Fruit fly (Drosophila melanogaster) whole organism, embryonic: ENCODE results near the gene CG4278.

Experiments
- Asciz ChIP-seq: fragments of 200-800 bp; sonication (Bioruptor generic); optimal IDR thresholded peaks from 2 replicates; lab custom pipeline; 2017; ENCODE audit warnings: missing biosample characterization, mild to moderate bottlenecking, missing genetic modification characterization, missing genetic modification reagents
- B-H1 ChIP-seq: fragments of 200-800 bp; sonication (Bioruptor generic); IDR thresholded peaks from 3 replicates; pipeline ENCODE4 v1.3.6; 2022; ENCODE audit warnings: missing biosample characterization, missing genetic modification characterization
- CG10321 ChIP-seq: fragments of 200-800 bp; sonication (Bioruptor generic); IDR thresholded peaks from 2 replicates; pipeline ENCODE4 v1.3.6; 2022; ENCODE audit warnings: missing biosample characterization, missing genetic modification characterization
- CG15011 ChIP-seq: fragments of 200-800 bp; sonication (Bioruptor generic); optimal IDR thresholded peaks from 3 replicates; lab custom pipeline; 2018; ENCODE audit warnings: missing biosample characterization, mild to moderate bottlenecking, missing genetic modification characterization
- CG1647 ChIP-seq: fragments of 200-800 bp; sonication (Bioruptor generic); optimal IDR thresholded peaks from 3 replicates; lab custom pipeline; 2016; ENCODE audit warnings: missing biosample characterization, missing genetic modification characterization
- CG16863 ChIP-seq: fragments of 200-800 bp; sonication (Bioruptor generic); optimal IDR thresholded peaks from 3 replicates; lab custom pipeline; 2016; ENCODE audit warnings: missing biosample characterization, missing genetic modification characterization
- CG18599 ChIP-seq: fragments of 200-800 bp; sonication (Bioruptor generic); optimal IDR thresholded peaks from 3 replicates; lab custom pipeline; 2017; ENCODE audit warnings: missing biosample characterization, missing genetic modification characterization, mild to moderate bottlenecking, moderate library complexity, missing genetic modification reagents
- CG18619 ChIP-seq: fragments of 200-800 bp; sonication (Bioruptor generic); optimal IDR thresholded peaks from 3 replicates; lab custom pipeline; 2017; ENCODE audit warnings: missing biosample characterization, mild to moderate bottlenecking, missing genetic modification characterization
- CG33213 ChIP-seq: fragments of 200-800 bp; sonication (Bioruptor generic); optimal IDR thresholded peaks from 3 replicates; lab custom pipeline; 2016; ENCODE audit warnings: missing biosample characterization, missing genetic modification characterization
- CG3838 ChIP-seq: fragments of 200-800 bp; sonication (Bioruptor generic); optimal IDR thresholded peaks from 3 replicates; lab custom pipeline; 2016; ENCODE audit warnings: missing biosample characterization, missing genetic modification characterization
- CG6175 ChIP-seq: fragments of 200-800 bp; sonication (Bioruptor generic); IDR thresholded peaks from 3 replicates; pipeline ENCODE4 v1.3.6; 2022; ENCODE audit warnings: missing biosample characterization, missing genetic modification characterization
- CG6683 ChIP-seq: fragments of 200-800 bp; sonication (Bioruptor generic); optimal IDR thresholded peaks from 2 replicates; lab custom pipeline; 2017; ENCODE audit warnings: missing biosample characterization, mild to moderate bottlenecking, missing genetic modification characterization, missing genetic modification reagents
- CG6791 ChIP-seq: fragments of 200-800 bp; sonication (Bioruptor generic); IDR thresholded peaks from 3 replicates; pipeline ENCODE4 v1.3.6; 2022; ENCODE audit warnings: missing biosample characterization, missing genetic modification characterization; ENCODE audit not compliant: partially characterized antibody
- CG8281 ChIP-seq: fragments of 200-800 bp; sonication (Bioruptor generic); optimal IDR thresholded peaks from 2 replicates; lab custom pipeline; 2018; ENCODE audit warnings: missing biosample characterization, mild to moderate bottlenecking, missing genetic modification characterization, moderate library complexity
- CG8765 ChIP-seq: fragments of 200-800 bp; sonication (Bioruptor generic); IDR thresholded peaks from 2 replicates; pipeline ENCODE4 v1.3.6; 2022; ENCODE audit warnings: missing biosample characterization, missing genetic modification characterization
- CG9215 ChIP-seq: fragments of 200-800 bp; sonication (Bioruptor generic); IDR thresholded peaks from 2 replicates; pipeline ENCODE4 v1.3.6; 2022; ENCODE audit warnings: missing biosample characterization, missing genetic modification characterization
- CG9932 ChIP-seq: fragments of 200-800 bp; sonication (Bioruptor generic); IDR thresholded peaks from 2 replicates; pipeline ENCODE4 v1.3.6; 2022; ENCODE audit warnings: missing biosample characterization, missing genetic modification characterization
- CTCF ChIP-seq: fragments of 200-800 bp; sonication (Bioruptor generic); optimal IDR thresholded peaks from 2 replicates; lab custom pipeline; 2017; ENCODE audit warnings: missing biosample characterization, mild to moderate bottlenecking, missing genetic modification characterization, moderate library complexity
- CrebB ChIP-seq: fragments of 200-800 bp; sonication (Bioruptor generic); optimal IDR thresholded peaks from 3 replicates; lab custom pipeline; 2018; ENCODE audit warnings: missing biosample characterization, mild to moderate bottlenecking, missing genetic modification characterization
- Deaf1 ChIP-seq: fragments of 200-800 bp; optimal IDR thresholded peaks from 3 replicates; lab custom pipeline; 2019; ENCODE audit warnings: missing biosample characterization, mild to moderate bottlenecking, missing genetic modification characterization, moderate library complexity
- Eip74EF ChIP-seq, 2 experiments: fragments of 200-800 bp in 1 of 2; fragments of >200 bp in 1 of 2; sonication (Bioruptor generic) in 1 of 2; optimal IDR thresholded peaks; 2 replicates each; lab custom pipeline; 2017 to 2019; ENCODE audit warnings: missing biosample characterization in 2 of 2, missing genetic modification characterization in 2 of 2, mild to moderate bottlenecking in 1 of 2, moderate library complexity in 1 of 2
- Gsc ChIP-seq: fragments of 200-800 bp; sonication (Bioruptor generic); IDR thresholded peaks from 2 replicates; pipeline ENCODE4 v1.3.6; 2022; ENCODE audit warnings: missing biosample characterization, missing genetic modification characterization
- HLH4C ChIP-seq: fragments of 200-800 bp; sonication (Bioruptor generic); IDR thresholded peaks from 3 replicates; pipeline ENCODE4 v1.3.6; 2022; ENCODE audit warnings: missing biosample characterization, missing genetic modification characterization; ENCODE audit not compliant: partially characterized antibody
- Hr78 ChIP-seq, 2 experiments: fragments of 200-800 bp in 1 of 2; fragments of >200 bp in 1 of 2; sonication (Bioruptor generic) in 1 of 2; optimal IDR thresholded peaks; 2 replicates each; lab custom pipeline; 2017 to 2019; ENCODE audit warnings: missing biosample characterization in 2 of 2, missing genetic modification characterization in 2 of 2, mild to moderate bottlenecking in 1 of 2, moderate library complexity in 1 of 2
- Hsf ChIP-seq: fragments of 200-800 bp; sonication (Bioruptor generic); optimal IDR thresholded peaks from 3 replicates; lab custom pipeline; 2016; ENCODE audit warnings: missing biosample characterization, missing genetic modification characterization
- MBD-R2 ChIP-seq: fragments of 200-800 bp; sonication (Bioruptor generic); IDR thresholded peaks from 2 replicates; pipeline ENCODE4 v1.3.6; 2022; ENCODE audit warnings: missing biosample characterization, missing genetic modification characterization
- MTF-1 ChIP-seq: fragments of 200-800 bp; sonication (Bioruptor generic); optimal IDR thresholded peaks from 2 replicates; lab custom pipeline; 2018; ENCODE audit warnings: missing biosample characterization, mild to moderate bottlenecking, missing genetic modification characterization, borderline replicate concordance
- Neu2 ChIP-seq: fragments of 200-800 bp; sonication (Bioruptor generic); optimal IDR thresholded peaks from 3 replicates; lab custom pipeline; 2016; ENCODE audit warnings: missing biosample characterization, missing genetic modification characterization, borderline replicate concordance
- Nf-YA ChIP-seq: fragments of 200-800 bp; sonication (Bioruptor generic); IDR thresholded peaks from 2 replicates; pipeline ENCODE4 v1.3.6; 2022; ENCODE audit warnings: missing biosample characterization, missing genetic modification characterization
- Oli ChIP-seq: fragments of 200-800 bp; sonication (Bioruptor generic); optimal IDR thresholded peaks from 2 replicates; lab custom pipeline; 2018; ENCODE audit warnings: missing biosample characterization, mild to moderate bottlenecking, missing genetic modification characterization, moderate library complexity
- Optix ChIP-seq: fragments of 200-800 bp; sonication (Bioruptor generic); IDR thresholded peaks from 3 replicates; pipeline ENCODE4 v1.3.6; 2022; ENCODE audit warnings: missing biosample characterization, missing genetic modification characterization
- Poxn ChIP-seq: fragments of 200-800 bp; sonication (Bioruptor generic); IDR thresholded peaks from 2 replicates; pipeline ENCODE4 v1.3.6; 2022; ENCODE audit warnings: missing biosample characterization, missing genetic modification characterization
- Ravus ChIP-seq: fragments of 200-800 bp; sonication (Bioruptor generic); IDR thresholded peaks from 2 replicates; pipeline ENCODE4 v1.3.6; 2022; ENCODE audit warnings: missing biosample characterization, missing genetic modification characterization
- Six4 ChIP-seq: fragments of 200-800 bp; sonication (Bioruptor generic); optimal IDR thresholded peaks from 2 replicates; lab custom pipeline; 2016; ENCODE audit warnings: missing biosample characterization, missing genetic modification characterization
- Spps ChIP-seq: fragments of 200-800 bp; sonication (Bioruptor generic); optimal IDR thresholded peaks from 2 replicates; lab custom pipeline; 2018; ENCODE audit warnings: missing biosample characterization, mild to moderate bottlenecking, missing genetic modification characterization
- Ssrp ChIP-seq: fragments of 200-800 bp; sonication (Bioruptor generic); optimal IDR thresholded peaks from 2 replicates; lab custom pipeline; 2018; ENCODE audit warnings: missing biosample characterization, mild to moderate bottlenecking, missing genetic modification characterization, moderate library complexity
- Stat92E ChIP-seq, 3 experiments: fragments of >200 bp in 2 of 3; fragments of 200-800 bp in 1 of 3; sonication (Bioruptor generic) in 1 of 3; optimal IDR thresholded peaks; 2 replicates each; lab custom pipeline; 2017 to 2019; ENCODE audit warnings: missing biosample characterization in 3 of 3, missing genetic modification characterization in 3 of 3, mild to moderate bottlenecking in 1 of 3, moderate library complexity in 1 of 3
- bcd ChIP-seq: fragments of 200-800 bp; sonication (Bioruptor generic); optimal IDR thresholded peaks from 2 replicates; lab custom pipeline; 2017; ENCODE audit warnings: missing biosample characterization, mild to moderate bottlenecking, missing genetic modification characterization
- chif ChIP-seq, 2 experiments: fragments of 200-800 bp; sonication (Bioruptor generic); optimal IDR thresholded peaks; 3 replicates each; lab custom pipeline; 2016; ENCODE audit warnings: missing biosample characterization in 2 of 2, missing genetic modification characterization in 2 of 2
- gsb ChIP-seq: fragments of 200-800 bp; sonication (Bioruptor generic); IDR thresholded peaks from 2 replicates; pipeline ENCODE4 v1.3.6; 2022; ENCODE audit warnings: missing biosample characterization, missing genetic modification characterization
- ind ChIP-seq: fragments of 200-800 bp; sonication (Bioruptor generic); optimal IDR thresholded peaks from 3 replicates; lab custom pipeline; 2016; ENCODE audit warnings: missing biosample characterization, missing genetic modification characterization
- inv ChIP-seq: fragments of 200-800 bp; sonication (Bioruptor generic); IDR thresholded peaks from 2 replicates; pipeline ENCODE4 v1.3.6; 2022; ENCODE audit warnings: missing biosample characterization, missing genetic modification characterization; ENCODE audit not compliant: partially characterized antibody
- mld ChIP-seq: fragments of 200-800 bp; sonication (Bioruptor generic); IDR thresholded peaks from 3 replicates; pipeline ENCODE4 v1.3.6; 2022; ENCODE audit warnings: missing biosample characterization, missing genetic modification characterization; ENCODE audit not compliant: partially characterized antibody
- org-1 ChIP-seq: fragments of 200-800 bp; sonication (Bioruptor generic); optimal IDR thresholded peaks from 2 replicates; lab custom pipeline; 2017; ENCODE audit warnings: missing biosample characterization, missing genetic modification characterization
- p53 ChIP-seq: fragments of 200-800 bp; sonication (Bioruptor generic); optimal IDR thresholded peaks from 2 replicates; lab custom pipeline; 2016; ENCODE audit warnings: missing biosample characterization, missing genetic modification characterization
- repo ChIP-seq: fragments of 200-800 bp; sonication (Bioruptor generic); optimal IDR thresholded peaks from 2 replicates; lab custom pipeline; 2016; ENCODE audit warnings: missing biosample characterization, missing genetic modification characterization
- stc ChIP-seq: fragments of 200-800 bp; sonication (Bioruptor generic); IDR thresholded peaks from 2 replicates; pipeline ENCODE4 v1.3.6; 2022; ENCODE audit warnings: missing biosample characterization, missing genetic modification characterization
- ttk ChIP-seq: fragments of 200-800 bp; sonication (Bioruptor generic); IDR thresholded peaks from 2 replicates; pipeline ENCODE4 v2.1.2; 2022; ENCODE audit warnings: missing biosample characterization, missing genetic modification characterization
- vnd ChIP-seq: fragments of 200-800 bp; sonication (Bioruptor generic); IDR thresholded peaks from 3 replicates; pipeline ENCODE4 v1.3.6; 2022; ENCODE audit warnings: missing biosample characterization, missing genetic modification characterization; ENCODE audit not compliant: partially characterized antibody

Gene CG4278

DNA sequence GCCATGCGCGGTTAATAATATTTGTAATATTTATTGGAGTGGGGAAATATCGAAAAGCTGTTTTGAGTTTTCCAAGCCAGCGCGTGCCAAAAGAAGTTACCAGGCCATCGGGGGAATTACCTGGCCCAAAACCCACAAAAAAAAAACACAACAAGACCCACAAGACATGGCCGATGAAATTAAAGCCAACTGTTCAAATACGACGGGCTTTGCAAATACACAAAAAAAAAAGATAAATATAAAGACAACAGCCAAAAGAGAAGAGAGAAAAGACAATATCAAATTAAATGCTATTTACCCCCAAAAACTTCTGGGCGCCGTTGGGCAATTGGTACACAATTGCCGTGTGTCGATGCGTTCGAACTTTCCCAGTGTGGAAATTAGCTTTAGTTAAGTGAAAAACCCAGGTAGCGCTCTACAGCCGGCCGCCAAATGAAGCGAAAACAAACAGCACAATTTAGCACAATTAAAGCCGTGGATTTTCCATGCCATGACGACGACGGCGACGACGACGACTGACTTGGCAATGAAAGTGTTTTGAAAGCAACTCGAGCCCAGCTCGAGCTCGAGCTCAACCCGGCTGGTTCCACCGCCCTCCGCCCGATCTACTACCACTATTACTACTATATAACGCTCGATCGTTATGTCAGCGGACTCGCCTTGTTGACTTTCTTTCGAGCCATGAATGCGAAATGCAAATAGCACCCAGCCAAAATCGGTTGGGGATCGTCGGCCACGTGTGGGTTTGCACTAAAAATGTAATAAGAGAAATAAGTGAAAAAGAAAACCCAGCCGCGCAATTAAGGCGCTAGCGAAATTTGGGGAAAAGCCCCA is 8.9 kb upstream of the CG4278 start (continued):
- no peak for TF ChIP-seq inv (GFP tag; lab: Robert Waterston, UW)
- TF ChIP-seq p53 (GFP tag; lab: Kevin White, UChicago) = no peak
- TF ChIP-seq CG3838 (GFP tag; lab: Kevin White, UChicago) = peak; percentile 44
- no peak for TF ChIP-seq Hsf (GFP tag; lab: Kevin White, UChicago)
- peak; percentile 70 for TF ChIP-seq MTF-1 (GFP tag; lab: Kevin White, UChicago)
- peak; percentile 43 for TF ChIP-seq CrebB
- peak; percentile 36; the same call in 1 of the 2 replicates for TF ChIP-seq Nf-YA (GFP tag; lab: Robert Waterston, UW)
- TF ChIP-seq Gsc (GFP tag; lab: Robert Waterston, UW) = no peak
- peak; percentile 6 for TF ChIP-seq bcd
- no peak for TF ChIP-seq Optix (GFP tag; lab: Robert Waterston, UW)
- TF ChIP-seq repo = peak; percentile 16
- no peak for TF ChIP-seq Neu2
- no peak for TF ChIP-seq CG10321
- TF ChIP-seq B-H1 (GFP tag; lab: Robert Waterston, UW) = peak; percentile 30; the same call in 1 of the 3 replicates
- TF ChIP-seq Oli (tag; lab: Kevin White, UChicago) = no peak
- TF ChIP-seq CG18619 (GFP tag; lab: Kevin White, UChicago) = peak; percentile 40
- no peak for TF ChIP-seq Ravus (GFP tag; lab: Robert Waterston, UW)
- TF ChIP-seq Asciz (GFP tag; lab: Kevin White, UChicago) = peak; percentile 32
- TF ChIP-seq HLH4C (GFP tag; lab: Robert Waterston, UW) = no peak
- no peak for TF ChIP-seq Spps (tag; lab: Kevin White, UChicago)
- TF ChIP-seq ttk (GFP tag; lab: Robert Waterston, UW) = no peak; the same call in 1 of the 2 replicates
- peak; percentile 58 for TF ChIP-seq CG18599 (GFP tag; lab: Kevin White, UChicago)
- TF ChIP-seq vnd (GFP tag; lab: Robert Waterston, UW) = no peak
- TF ChIP-seq Ssrp (tag; lab: Kevin White, UChicago) = no peak
- TF ChIP-seq CG16863 = no peak
- TF ChIP-seq CG6791 = no peak
- no peak for TF ChIP-seq mld (GFP tag; lab: Robert Waterston, UW)
- peak; percentile 46; the same call in 1 of the 2 replicates for TF ChIP-seq CG9932 (GFP tag; lab: Robert Waterston, UW)
- TF ChIP-seq Hr78 (GFP tag; optimal IDR thresholded peaks at IDR 0.05; lab: Kevin White, UChicago) = no peak
- no peak for TF ChIP-seq CG6175
- no peak for TF ChIP-seq Deaf1
- TF ChIP-seq Six4 (GFP tag; lab: Kevin White, UChicago) = peak; percentile 18
- no peak for TF ChIP-seq Poxn (GFP tag; lab: Robert Waterston, UW)
- no peak for TF ChIP-seq CG6683 (GFP tag; lab: Kevin White, UChicago)
- peak; percentile 20 for TF ChIP-seq org-1 (GFP tag; lab: Kevin White, UChicago)
- TF ChIP-seq stc (GFP tag; lab: Robert Waterston, UW) = peak; percentile 43; the same call in 1 of the 2 replicates
- peak; percentile 32 for TF ChIP-seq CG33213 (GFP tag; lab: Kevin White, UChicago)
- TF ChIP-seq CG8765 (GFP tag; lab: Robert Waterston, UW) = no peak
- TF ChIP-seq CG8281 (tag; lab: Kevin White, UChicago) = no peak
- TF ChIP-seq CG15011 (GFP tag; lab: Kevin White, UChicago) = peak; percentile 40
- TF ChIP-seq gsb (GFP tag; lab: Robert Waterston, UW) = no peak; the same call in 1 of the 2 replicates
- TF ChIP-seq Eip74EF (GFP tag; optimal IDR thresholded peaks at IDR 0.05; lab: Kevin White, UChicago) = no peak
- no peak for TF ChIP-seq chif (GFP tag; optimal IDR thresholded peaks at IDR 0.05; lab: Kevin White, UChicago)
- TF ChIP-seq MBD-R2 = no peak; the same call in 1 of the 2 replicates
- TF ChIP-seq CTCF (GFP tag; lab: Kevin White, UChicago) = no peak
- TF ChIP-seq ind (GFP tag; lab: Kevin White, UChicago) = no peak
- TF ChIP-seq CG1647 (GFP tag; lab: Kevin White, UChicago) = peak; percentile 37
- TF ChIP-seq Stat92E (GFP tag; optimal IDR thresholded peaks at IDR 0.05; lab: Kevin White, UChicago) = no peak
- TF ChIP-seq CG9215 (GFP tag; lab: Robert Waterston, UW) = no peak
